Fruit fly (Drosophila melanogaster) whole organism, larva: ENCODE data around the gene CG31898.

Experiments used
- noc ChIP-seq: fragments of 200-800 bp; sonication (Bioruptor generic); optimal IDR thresholded peaks from 3 replicates; lab custom pipeline; 2019; ENCODE audit warnings: missing biosample characterization, mild to moderate bottlenecking, missing genetic modification characterization, moderate library complexity

Gene CG31898

DNA sequence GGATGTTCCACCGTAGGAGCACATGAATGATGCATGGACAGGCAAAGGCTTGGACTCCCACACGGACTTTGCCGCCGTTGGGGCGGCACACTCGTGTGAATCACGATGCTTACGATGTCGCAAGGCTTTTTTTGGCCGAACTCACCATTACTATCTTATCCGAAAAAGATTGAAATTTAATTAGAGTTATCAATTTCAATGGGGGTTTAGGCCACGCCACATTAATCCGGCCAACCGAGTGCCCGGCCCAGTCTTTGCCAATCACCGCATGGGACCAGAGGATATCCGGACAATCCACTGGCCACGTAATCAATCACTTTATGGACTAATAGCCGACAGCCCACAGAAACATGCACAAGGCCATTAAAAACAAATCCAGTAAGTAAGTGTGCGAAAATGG is 28.0 kb upstream of the CG31898 start:
- no peak for TF ChIP-seq noc (tag; lab: Kevin White, UChicago)

DNA sequence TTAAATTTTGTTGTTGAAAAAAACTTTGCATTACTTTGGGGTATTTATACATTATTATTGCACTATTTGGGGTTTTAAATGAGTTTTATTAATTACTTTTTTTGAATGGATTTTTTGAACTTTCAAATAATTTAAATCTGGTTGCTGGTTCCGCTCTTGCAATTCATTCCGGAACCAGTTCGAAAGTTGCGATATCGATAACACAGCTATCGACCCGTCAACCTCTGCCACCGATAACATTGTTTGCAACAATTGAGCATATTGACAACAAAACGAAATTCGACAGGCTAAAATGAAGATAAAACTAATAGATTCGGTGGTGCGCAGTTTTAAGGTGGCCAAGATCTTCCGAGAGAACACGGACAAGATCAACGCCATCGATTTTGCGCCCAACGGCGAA is 26.0 kb upstream of the CG31898 start, which contains the start of gene Wdr82:
Wdr82 (plus strand) TSS at position 227 of the 400 bp plus-strand sequence.
- TF ChIP-seq noc (tag; lab: Kevin White, UChicago), result no peak

DNA sequence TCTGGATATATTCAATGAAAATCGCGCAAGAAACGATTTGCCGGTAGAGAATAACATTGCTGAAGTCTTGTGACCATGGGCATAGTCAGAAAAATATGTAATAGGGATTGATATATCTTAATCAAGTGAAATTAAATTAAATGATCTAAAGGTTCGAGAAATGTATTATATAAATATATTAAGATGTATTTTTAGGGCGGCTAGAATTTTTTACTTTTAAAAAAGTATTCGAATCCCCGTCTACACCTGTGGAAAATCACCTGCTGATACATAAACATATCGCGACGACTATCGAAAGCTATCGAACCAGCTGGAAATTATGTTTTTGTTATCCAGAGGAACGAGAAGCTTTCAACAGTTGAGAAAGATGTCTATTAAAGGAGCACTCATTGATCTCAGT is 23.5 kb upstream of the CG31898 start, which contains the start of the genes CG13390 and CG17294:
CG13390 (minus strand) TSS at position 81 of the 400 bp plus-strand sequence.
CG17294 (plus strand) TSS at position 319 of the 400 bp plus-strand sequence.
- peak; percentile 99 for TF ChIP-seq noc (tag; lab: Kevin White, UChicago)

DNA sequence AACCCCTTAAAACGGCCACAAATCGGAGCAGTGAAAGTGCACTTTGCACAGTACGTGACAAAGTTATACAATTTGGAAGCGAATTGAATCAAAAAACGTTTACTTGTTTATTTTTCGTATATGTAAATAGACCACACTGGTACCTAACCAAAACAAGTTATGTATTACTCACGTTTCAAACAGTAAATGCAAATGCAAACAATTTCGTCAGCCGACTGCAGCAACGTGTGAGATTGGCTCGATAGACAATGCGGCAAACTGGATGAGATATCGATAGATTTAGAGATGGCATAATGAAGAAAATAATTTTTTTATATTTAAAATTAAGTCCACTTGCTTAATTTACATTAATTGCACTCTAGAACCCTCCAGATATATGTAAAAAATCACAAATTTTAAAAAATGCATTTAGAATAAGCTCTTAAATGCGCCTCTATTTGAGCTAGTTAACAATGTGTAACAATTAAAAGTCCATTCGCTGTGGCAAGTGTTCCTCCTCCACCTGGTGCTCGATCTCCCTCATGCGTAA is 18.6 kb upstream of the CG31898 start, which contains the start of gene AlaRS:
AlaRS (minus strand) TSS at position 257 of the 529 bp plus-strand sequence.
- TF ChIP-seq noc (tag; lab: Kevin White, UChicago), result peak; percentile 70

DNA sequence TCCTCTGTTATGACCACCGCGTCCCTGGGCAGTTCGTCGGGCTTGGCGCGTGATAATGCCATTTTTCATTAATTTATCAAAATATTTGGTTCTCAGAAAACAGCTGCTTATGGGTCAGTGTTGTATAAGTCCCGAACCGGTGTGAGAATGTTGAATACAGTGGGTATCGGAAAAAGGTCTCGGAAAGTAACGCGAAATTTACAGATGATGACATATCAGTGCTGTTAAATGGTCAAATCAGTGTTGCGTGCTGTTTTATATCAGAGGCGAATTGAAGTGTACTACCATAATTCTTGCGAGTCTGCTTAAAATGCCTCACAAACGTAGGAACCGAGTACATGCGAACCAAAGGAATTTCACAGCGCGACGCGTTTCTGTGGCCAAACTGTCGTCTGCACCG is 17.6 kb upstream of the CG31898 start, which contains the start of the genes CG13392 and Rcd4:
CG13392 (minus strand) TSS at position 162 of the 400 bp plus-strand sequence.
Rcd4 (plus strand) TSS at position 216 of the 400 bp plus-strand sequence.
- TF ChIP-seq noc (tag; lab: Kevin White, UChicago), result peak; percentile 69

DNA sequence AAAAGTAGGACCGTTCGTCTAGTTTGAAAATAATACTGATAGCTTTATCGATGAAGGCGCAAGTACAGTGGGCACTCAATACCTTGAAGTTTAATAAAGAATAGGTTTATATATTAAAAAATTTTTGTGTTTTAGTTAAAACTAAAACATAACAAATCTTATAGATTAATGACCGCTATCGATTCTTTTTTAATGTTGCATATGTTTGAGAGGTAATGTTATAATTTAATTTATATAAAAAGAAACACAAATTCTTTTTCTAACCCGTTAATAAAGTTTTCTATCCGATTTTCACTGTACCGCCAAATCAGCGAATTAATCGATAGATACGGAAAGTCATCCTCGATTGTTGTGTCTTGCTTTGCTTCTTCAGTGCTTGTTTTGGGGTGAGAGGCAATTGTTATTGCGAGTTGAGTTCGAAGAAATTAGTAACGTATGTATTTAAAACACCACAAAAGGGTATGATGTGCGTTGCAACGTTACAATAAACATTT is 16.1 kb upstream of the CG31898 start, which contains the start of the genes Dad1 and CG13384:
Dad1 (minus strand) TSS at position 30 of the 494 bp plus-strand sequence.
CG13384 (plus strand) TSS at position 348 of the 494 bp plus-strand sequence.
- TF ChIP-seq noc (tag; lab: Kevin White, UChicago), result peak; percentile 97

DNA sequence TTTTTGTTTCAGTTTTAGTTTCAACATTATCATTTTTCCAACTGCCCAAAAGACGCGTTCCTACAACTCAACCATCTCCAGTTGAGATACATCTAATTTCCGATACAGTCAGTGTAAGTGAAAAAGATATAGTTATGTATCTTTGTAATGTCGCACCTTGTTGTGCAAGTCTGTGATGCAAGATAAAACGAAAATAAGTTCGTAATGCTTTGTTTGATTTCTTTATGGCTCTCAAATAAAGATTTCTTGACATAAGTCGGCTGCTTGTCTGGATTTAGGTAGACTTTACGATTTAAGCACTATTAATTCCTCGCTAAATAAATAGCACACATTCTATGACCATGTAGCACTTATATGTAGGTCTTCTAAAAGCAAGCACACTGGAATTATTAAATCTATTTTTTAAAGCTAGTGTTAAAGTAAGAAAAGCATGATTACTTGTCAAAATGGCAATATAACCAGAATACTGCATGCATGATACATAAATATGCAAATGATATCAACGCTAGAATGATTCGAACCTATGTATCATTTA is 15.2 kb upstream of the CG31898 start:
- TF ChIP-seq noc (tag; lab: Kevin White, UChicago), result no peak

DNA sequence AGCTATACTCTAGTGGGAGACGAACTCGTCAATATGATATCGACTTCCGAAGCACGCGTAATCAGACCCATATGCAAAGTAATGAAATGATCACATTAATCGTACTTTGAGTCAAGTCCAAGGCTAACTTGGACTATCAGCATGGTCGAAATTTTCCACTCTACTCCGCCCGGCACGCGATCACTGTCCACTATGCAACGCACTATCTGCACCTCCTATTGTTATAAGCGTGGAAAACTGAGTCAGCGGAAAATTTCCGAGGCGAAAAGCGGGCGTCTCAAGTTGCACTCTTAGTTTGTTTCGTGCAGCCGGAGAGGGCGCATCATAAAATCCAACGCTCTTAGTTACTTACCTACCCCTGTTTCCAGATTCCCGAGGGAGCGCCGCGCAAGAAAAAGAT is 14.4 kb upstream of the CG31898 start:
- TF ChIP-seq noc (tag; lab: Kevin White, UChicago), result no peak

DNA sequence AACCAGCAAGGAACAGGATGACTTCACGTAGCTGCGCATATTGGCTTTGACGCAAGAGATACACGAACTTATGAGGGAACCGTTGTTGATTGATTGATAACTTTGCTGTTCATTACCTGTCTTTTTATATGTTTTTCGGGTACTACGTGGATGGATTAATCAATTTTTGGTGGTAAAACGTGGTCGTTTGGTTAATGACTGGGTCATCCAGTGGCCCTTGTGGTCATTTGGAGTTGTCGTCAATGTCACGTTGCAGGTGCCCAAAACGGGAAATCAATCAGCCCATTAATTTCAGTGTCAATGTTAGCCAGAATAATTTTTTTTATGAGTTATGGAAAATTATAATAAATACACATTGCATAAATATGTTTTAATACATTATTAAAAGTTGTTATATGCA is 11.0 kb upstream of the CG31898 start, which contains the start of gene CG42819:
CG42819 (minus strand) TSS at position 101 of the 400 bp plus-strand sequence.
- TF ChIP-seq noc (tag; lab: Kevin White, UChicago), result no peak

DNA sequence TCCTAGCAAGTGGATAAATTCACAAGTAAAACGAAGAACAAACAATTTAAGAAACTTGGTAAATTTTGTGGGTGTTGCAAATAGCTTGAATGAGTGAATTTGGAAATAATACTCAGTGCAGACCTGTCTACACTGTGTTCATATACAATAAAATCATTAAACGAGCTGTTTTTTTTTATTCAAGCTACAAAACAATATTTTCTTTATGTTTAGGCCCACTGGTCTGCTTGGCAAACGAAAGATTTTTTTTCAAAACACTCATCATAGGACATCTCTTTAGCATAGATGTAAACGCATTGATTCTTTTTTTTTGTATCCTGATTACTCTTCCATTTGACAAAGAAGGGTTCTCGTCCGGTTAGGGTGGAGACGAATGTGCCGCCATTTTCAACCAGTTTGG is 7.9 kb upstream of the CG31898 start, which contains the start of gene CG42820:
CG42820 (minus strand) TSS at position 101 of the 400 bp plus-strand sequence.
- no peak for TF ChIP-seq noc (tag; lab: Kevin White, UChicago)

DNA sequence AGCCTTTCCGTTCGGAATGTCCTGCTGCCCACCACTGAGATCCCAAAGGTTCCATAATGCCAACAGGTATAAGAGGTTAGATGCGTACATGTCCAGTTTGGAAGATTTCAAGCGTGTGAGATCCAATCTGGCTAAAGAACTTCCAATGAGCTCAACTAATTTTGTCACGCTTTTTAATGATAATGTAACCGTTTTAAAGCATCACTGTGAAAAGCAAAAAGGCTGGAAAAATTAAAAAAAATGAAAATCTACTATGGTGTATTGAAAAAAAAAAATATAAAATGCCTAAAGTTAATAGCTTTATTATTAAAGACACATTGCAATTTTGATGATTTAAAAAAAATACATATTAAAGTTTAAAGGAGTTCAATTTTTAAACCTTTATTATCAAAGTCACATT is 7.1 kb upstream of the CG31898 start, which contains the start of gene Acp29AB:
Acp29AB (minus strand) TSS at position 101 of the 400 bp plus-strand sequence.
- no peak for TF ChIP-seq noc (tag; lab: Kevin White, UChicago)

DNA sequence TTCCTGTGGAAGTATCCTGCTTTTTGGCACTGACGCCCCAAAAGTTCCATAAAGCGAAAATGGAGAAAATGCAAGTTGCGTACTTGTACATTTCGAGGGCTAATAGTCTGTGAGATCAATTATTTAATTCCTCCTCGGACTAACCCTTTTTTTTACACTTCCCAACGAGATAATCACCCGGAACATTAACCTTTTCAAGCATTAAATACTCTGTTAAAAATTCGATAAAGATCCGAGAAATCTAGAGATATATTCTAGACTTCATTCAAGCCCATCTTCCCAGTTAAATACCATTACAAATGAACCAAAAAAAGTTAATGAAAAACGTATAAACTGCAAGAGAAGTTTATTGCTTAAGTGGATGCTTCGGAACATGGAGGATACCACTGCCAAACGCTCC is 6.0 kb upstream of the CG31898 start, which contains the start of gene lectin-29Ca:
lectin-29Ca (minus strand) TSS at position 101 of the 400 bp plus-strand sequence.
- TF ChIP-seq noc (tag; lab: Kevin White, UChicago), result no peak

DNA sequence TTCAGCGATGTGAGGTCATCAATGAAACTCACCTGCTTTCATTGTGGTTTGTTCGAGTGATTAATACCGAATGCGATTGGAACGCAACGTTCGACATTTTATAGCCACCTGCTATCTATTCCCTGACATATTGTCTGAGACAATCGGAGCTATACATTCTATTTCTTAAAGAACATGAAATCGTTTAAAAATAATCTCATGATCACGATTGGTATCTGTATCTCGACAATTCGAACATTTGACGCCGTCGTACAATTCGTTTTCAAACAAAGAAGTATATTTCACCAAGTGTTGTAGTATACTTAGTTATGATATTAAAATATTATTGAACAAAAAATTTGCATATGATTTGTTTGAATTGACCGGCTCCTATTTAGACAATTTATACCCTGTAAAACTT is 5.4 kb upstream of the CG31898 start, which contains the start of gene Peritrophin-15b:
Peritrophin-15b (minus strand) TSS at position 101 of the 400 bp plus-strand sequence.
- TF ChIP-seq noc (tag; lab: Kevin White, UChicago), result no peak

DNA sequence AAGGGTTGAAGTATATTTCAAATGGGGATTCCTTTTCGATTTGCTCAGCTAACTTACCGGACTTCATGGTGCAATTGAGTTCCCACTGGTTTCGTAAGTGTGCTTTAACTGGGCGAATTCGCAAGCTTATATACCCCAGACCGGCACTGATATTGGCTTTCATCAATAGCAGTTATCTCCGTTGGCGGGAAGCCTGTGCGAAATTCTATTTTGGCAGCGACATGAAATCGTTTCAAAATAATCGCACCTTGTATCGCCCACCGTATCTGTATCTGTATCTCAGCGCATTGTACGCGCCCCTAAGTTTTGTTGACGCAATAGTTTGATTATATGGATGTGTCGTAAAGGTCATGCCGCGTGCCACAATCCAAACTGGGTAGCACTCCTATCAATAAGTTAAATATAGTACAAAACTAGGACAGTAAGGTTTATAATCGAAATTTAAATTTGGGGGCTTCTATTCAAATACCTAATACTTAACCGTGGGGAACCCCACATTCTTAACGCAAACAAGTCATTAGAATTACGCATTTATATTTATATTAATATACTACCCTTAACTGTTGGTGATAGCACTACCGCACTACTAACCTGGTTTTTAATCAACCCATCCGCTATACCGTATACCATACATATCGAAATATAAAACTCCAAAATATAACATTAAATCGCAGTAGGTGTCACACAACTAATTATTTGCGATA is 4.1 kb upstream of the CG31898 start, which contains the start of the genes Peritrophin-15a and CG13385:
Peritrophin-15a (minus strand) TSS at position 101 of the 704 bp plus-strand sequence.
CG13385 (plus strand) TSS at position 654 of the 704 bp plus-strand sequence.
- TF ChIP-seq noc (tag; lab: Kevin White, UChicago), result no peak

DNA sequence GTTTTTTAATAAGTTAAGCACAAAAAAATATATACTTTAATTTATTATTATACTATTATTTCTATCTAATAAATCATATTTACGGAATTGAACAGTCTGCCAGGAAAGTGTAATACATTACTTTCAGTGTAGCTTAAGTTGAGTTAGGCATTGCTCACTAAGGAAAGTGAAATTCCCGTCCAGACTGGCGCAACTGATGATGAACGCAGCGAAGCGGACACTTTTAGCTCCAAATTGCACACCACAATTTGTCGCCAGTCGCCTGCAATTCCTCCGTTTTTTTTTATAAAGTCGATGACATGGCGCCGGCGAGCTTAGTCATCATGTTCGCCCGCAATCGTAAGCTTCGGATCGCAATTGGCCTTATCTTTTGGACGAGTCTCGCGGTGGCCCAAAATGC is 1.5 kb upstream of the CG31898 start, which contains the start of gene CG13386:
CG13386 (plus strand) TSS at position 301 of the 400 bp plus-strand sequence.
- TF ChIP-seq noc (tag; lab: Kevin White, UChicago), result no peak
